Worm (Caenorhabditis elegans): Measurements from ENCODE around the gene C46A5.1.

Gene C46A5.1

ce11 chrIV:7726325-7726724, 37.4 kb upstream of the C46A5.1 start, which contains the start of gene C50F7.5:
Gene C50F7.5 (plus strand): TSS chrIV:7726719.
- TF ChIP-seq zag-1 (tag; optimal IDR thresholded peaks at IDR 0.05): no peak
- TF ChIP-seq elt-2 (tag; optimal IDR thresholded peaks at IDR 0.05): peak; percentile 58
- no peak for TF ChIP-seq ceh-82 (tag; optimal IDR thresholded peaks at IDR 0.05)

- TF ChIP-seq C04F5.9 (tag; optimal IDR thresholded peaks at IDR 0.05): no peak
- TF ChIP-seq efl-1 (optimal IDR thresholded peaks at IDR 0.05): no peak
- TF ChIP-seq efl-1 (GFP tag; optimal IDR thresholded peaks at IDR 0.05 in 1 of 2): peak in 1 of 2 experiments; percentile 25
- no peak for TF ChIP-seq lin-39 (tag; optimal IDR thresholded peaks at IDR 0.05)
- TF ChIP-seq lir-3 (tag; optimal IDR thresholded peaks at IDR 0.05; ENCODE audit: poor library complexity): no peak
Measured at ce11 chrIV:7727258-7727657, 36.5 kb upstream of the C46A5.1 start.

ce11 chrIV:7728402-7728963, 35.2 kb upstream of the C46A5.1 start, which contains the start of gene sucg-1:
Gene sucg-1 (plus strand): TSS chrIV:7728913.
- no peak for TF ChIP-seq skn-1 (tag; optimal IDR thresholded peaks at IDR 0.05)
- no peak for TF ChIP-seq ceh-90 (tag; optimal IDR thresholded peaks at IDR 0.05)
- no peak for TF ChIP-seq lin-14 (GFP tag; optimal IDR thresholded peaks at IDR 0.05)
- TF ChIP-seq nhr-12 (tag; optimal IDR thresholded peaks at IDR 0.05): no peak
- no peak for TF ChIP-seq pag-3 (tag; optimal IDR thresholded peaks at IDR 0.05; ENCODE audit: borderline replicate concordance, insufficient read depth)
- no peak for TF ChIP-seq fkh-8 (tag; optimal IDR thresholded peaks at IDR 0.05)
- peak; percentile 51 for TF ChIP-seq zip-4 (GFP tag; optimal IDR thresholded peaks at IDR 0.05)
- no peak for TF ChIP-seq rnt-1 (tag; optimal IDR thresholded peaks at IDR 0.05)
- TF ChIP-seq C04F5.9 (tag; optimal IDR thresholded peaks at IDR 0.05): no peak
- TF ChIP-seq unc-86 (tag; optimal IDR thresholded peaks at IDR 0.05): no peak
- no peak for TF ChIP-seq aly-2 (tag; optimal IDR thresholded peaks at IDR 0.05)
- no peak for TF ChIP-seq pax-3 (tag; optimal IDR thresholded peaks at IDR 0.05)
- TF ChIP-seq mab-9 (GFP tag; IDR thresholded peaks at IDR 0.05): no peak
- TF ChIP-seq efl-1 (optimal IDR thresholded peaks at IDR 0.05): no peak
- peak in 1 of 2 experiments; percentile 53 for TF ChIP-seq efl-1 (GFP tag; optimal IDR thresholded peaks at IDR 0.05 in 1 of 2)

- TF ChIP-seq fkh-8 (tag; optimal IDR thresholded peaks at IDR 0.05) (no peak), nhr-71 (tag; optimal IDR thresholded peaks at IDR 0.05) (no peak), nhr-237 (tag; optimal IDR thresholded peaks at IDR 0.05) (no peak), hpl-2 (GFP tag; optimal IDR thresholded peaks at IDR 0.05) (no peak)
Measured at ce11 chrIV:7731960-7732359, 31.8 kb upstream of the C46A5.1 start, which contains the start of the genes C50F7.9 and C50F7.3. Gene C50F7.9 (minus strand): TSS chrIV:7732060. Gene C50F7.3 (plus strand): TSS chrIV:7732329.

- no peak for TF ChIP-seq fkh-8 (tag; optimal IDR thresholded peaks at IDR 0.05)
- TF ChIP-seq aha-1 (tag; optimal IDR thresholded peaks at IDR 0.05): no peak
- TF ChIP-seq hlh-4 (tag; optimal IDR thresholded peaks at IDR 0.05): no peak
- TF ChIP-seq efl-3 (GFP tag; optimal IDR thresholded peaks at IDR 0.05): no peak
- TF ChIP-seq C04F5.9 (tag; optimal IDR thresholded peaks at IDR 0.05): no peak
- no peak for TF ChIP-seq pag-3 (tag; optimal IDR thresholded peaks at IDR 0.05; ENCODE audit: borderline replicate concordance, insufficient read depth)
- no peak for TF ChIP-seq fkh-10 (GFP tag; optimal IDR thresholded peaks at IDR 0.05)
- no peak for TF ChIP-seq C34B4.2 (tag; optimal IDR thresholded peaks at IDR 0.05)
- no peak for TF ChIP-seq lin-35 (GFP tag; optimal IDR thresholded peaks at IDR 0.05)
- no peak for TF ChIP-seq zip-4 (GFP tag; optimal IDR thresholded peaks at IDR 0.05)
- TF ChIP-seq dsc-1 (tag; optimal IDR thresholded peaks at IDR 0.05): no peak
- no peak for TF ChIP-seq dpl-1 (GFP tag; optimal IDR thresholded peaks at IDR 0.05)
- no peak for TF ChIP-seq ztf-11 (tag; optimal IDR thresholded peaks at IDR 0.05)
- TF ChIP-seq nhr-85 (tag): no peak
- no peak for TF ChIP-seq nhr-71 (tag; optimal IDR thresholded peaks at IDR 0.05)
- no peak for TF ChIP-seq irx-1 (tag; optimal IDR thresholded peaks at IDR 0.05)
- no peak for TF ChIP-seq nhr-77 (tag; optimal IDR thresholded peaks at IDR 0.05)
- TF ChIP-seq ceh-88 (GFP tag; IDR thresholded peaks at IDR 0.05): no peak
Measured at ce11 chrIV:7734173-7734572, 29.6 kb upstream of the C46A5.1 start.

Data from whole organism, L1 larva.